Worm (Caenorhabditis elegans) whole organism, L3 larva: Measurements from ENCODE around the gene K02E2.1.
"Not testable (repeated sequence)": the region's sequence is repeated elsewhere in the genome, so short reads cannot be mapped to it uniquely, and the experiment has no call there.

Experiments
- ZK546.5 ChIP-seq: sonication (generic microtip); optimal IDR thresholded peaks from 2 replicates; lab custom pipeline; 2017; ENCODE audit warnings: missing biosample characterization, missing genetic modification characterization
- aly-2 ChIP-seq: fragments of 150-350 bp; optimal IDR thresholded peaks from 2 replicates; lab custom pipeline; 2014; ENCODE audit warnings: missing biosample characterization, missing genetic modification characterization
- ama-1 ChIP-seq: fragments of 150-350 bp; optimal IDR thresholded peaks from 2 replicates; lab custom pipeline; 2018
- ceh-82 ChIP-seq: fragments of 150-350 bp; optimal IDR thresholded peaks from 2 replicates; lab custom pipeline; 2014; ENCODE audit warnings: missing biosample characterization, missing genetic modification characterization
- ceh-9 ChIP-seq: sonication (generic microtip); optimal IDR thresholded peaks from 2 replicates; lab custom pipeline; 2018; ENCODE audit warnings: missing biosample characterization, missing genetic modification characterization
- daf-12 ChIP-seq: fragments of 150-350 bp; optimal IDR thresholded peaks from 2 replicates; lab custom pipeline; 2014; ENCODE audit warnings: missing biosample characterization, missing genetic modification reagents, missing genetic modification characterization
- egl-27 ChIP-seq: sonication (generic microtip); optimal IDR thresholded peaks from 4 replicates; lab custom pipeline; 2017; ENCODE audit warnings: missing biosample characterization, missing genetic modification reagents, missing genetic modification characterization
- egl-5 ChIP-seq: fragments of 150-350 bp; optimal IDR thresholded peaks from 2 replicates; lab custom pipeline; 2017; ENCODE audit warnings: missing biosample characterization, missing genetic modification reagents, missing genetic modification characterization, inconsistent platforms
- elt-1 ChIP-seq: fragments of 150-350 bp; optimal IDR thresholded peaks from 2 replicates; lab custom pipeline; 2014; ENCODE audit warnings: missing biosample characterization, missing genetic modification characterization
- elt-2 ChIP-seq: sonication (generic microtip); optimal IDR thresholded peaks from 2 replicates; lab custom pipeline; 2016; ENCODE audit warnings: missing genetic modification reagents, mild to moderate bottlenecking, missing genetic modification characterization, missing compliant biosample characterization
- elt-3 ChIP-seq, 3 experiments: fragments of 150-350 bp in 1 of 3; sonication (generic microtip) in 2 of 3; optimal IDR thresholded peaks; 2 replicates in 2 of 3; 4 replicates in 1 of 3; lab custom pipeline; 2014 to 2017; ENCODE audit warnings: missing biosample characterization in 3 of 3, missing genetic modification characterization in 3 of 3
- fkh-10 ChIP-seq: sonication (generic microtip); optimal IDR thresholded peaks from 2 replicates; lab custom pipeline; 2017; ENCODE audit warnings: missing biosample characterization, missing genetic modification reagents, missing genetic modification characterization
- fkh-2 ChIP-seq: fragments of 150-350 bp; optimal IDR thresholded peaks from 2 replicates; lab custom pipeline; 2014; ENCODE audit warnings: missing biosample characterization, missing genetic modification reagents, missing genetic modification characterization
- lin-15B ChIP-seq: fragments of 150-350 bp; optimal IDR thresholded peaks from 2 replicates; lab custom pipeline; 2014; ENCODE audit warnings: missing biosample characterization, missing genetic modification characterization
- lsy-12 ChIP-seq: sonication (generic microtip); optimal IDR thresholded peaks from 2 replicates; lab custom pipeline; 2016; ENCODE audit warnings: mild to moderate bottlenecking, missing genetic modification characterization, missing compliant biosample characterization
- mml-1 ChIP-seq: fragments of 150-350 bp; sonication (generic microtip); optimal IDR thresholded peaks from 3 replicates; lab custom pipeline; 2014; ENCODE audit warnings: missing biosample characterization, missing genetic modification characterization
- nhr-11 ChIP-seq: fragments of 150-350 bp; optimal IDR thresholded peaks from 2 replicates; lab custom pipeline; 2014; ENCODE audit warnings: missing biosample characterization, missing genetic modification characterization
- nhr-12 ChIP-seq: fragments of 150-350 bp; optimal IDR thresholded peaks from 2 replicates; lab custom pipeline; 2014; ENCODE audit warnings: missing biosample characterization, missing genetic modification characterization
- nhr-23 ChIP-seq: fragments of 150-350 bp; optimal IDR thresholded peaks from 2 replicates; lab custom pipeline; 2014; ENCODE audit warnings: missing biosample characterization, missing genetic modification reagents, missing genetic modification characterization
- nhr-237 ChIP-seq: fragments of 150-350 bp; optimal IDR thresholded peaks from 2 replicates; lab custom pipeline; 2014; ENCODE audit warnings: missing biosample characterization, missing genetic modification characterization
- nhr-25 ChIP-seq: sonication (generic microtip); optimal IDR thresholded peaks from 2 replicates; lab custom pipeline; 2017; ENCODE audit warnings: missing biosample characterization, missing genetic modification characterization
- nhr-28 ChIP-seq: fragments of 150-350 bp; optimal IDR thresholded peaks from 2 replicates; lab custom pipeline; 2014; ENCODE audit warnings: missing biosample characterization, missing genetic modification characterization
- nhr-67 ChIP-seq: fragments of 150-350 bp; optimal IDR thresholded peaks from 2 replicates; lab custom pipeline; 2014; ENCODE audit warnings: missing biosample characterization, missing genetic modification characterization
- nhr-76 ChIP-seq: fragments of 150-350 bp; sonication (generic microtip); optimal IDR thresholded peaks from 5 replicates; lab custom pipeline; 2014; ENCODE audit warnings: missing biosample characterization, missing genetic modification characterization
- nhr-77 ChIP-seq: fragments of 150-350 bp; optimal IDR thresholded peaks from 2 replicates; lab custom pipeline; 2014; ENCODE audit warnings: missing biosample characterization, missing genetic modification characterization
- pha-4 ChIP-seq: fragments of 150-350 bp; optimal IDR thresholded peaks from 2 replicates; lab custom pipeline; 2014; ENCODE audit warnings: missing biosample characterization, missing genetic modification reagents, missing genetic modification characterization
- pqm-1 ChIP-seq: fragments of 150-350 bp; optimal IDR thresholded peaks from 2 replicates; lab custom pipeline; 2017; ENCODE audit warnings: missing biosample characterization, missing genetic modification characterization, inconsistent platforms
- sea-2 ChIP-seq: fragments of 150-350 bp; sonication (generic microtip); optimal IDR thresholded peaks from 4 replicates; lab custom pipeline; 2014; ENCODE audit warnings: missing biosample characterization, missing genetic modification reagents, missing genetic modification characterization
- skn-1 ChIP-seq: fragments of 150-350 bp; optimal IDR thresholded peaks from 2 replicates; lab custom pipeline; 2014; ENCODE audit warnings: missing biosample characterization, missing genetic modification characterization
- unc-39 ChIP-seq: sonication (generic microtip); optimal IDR thresholded peaks from 4 replicates; lab custom pipeline; 2017; ENCODE audit warnings: missing biosample characterization, missing genetic modification characterization
- unc-62 ChIP-seq: fragments of 150-350 bp; sonication (generic microtip); optimal IDR thresholded peaks from 4 replicates; lab custom pipeline; 2014; ENCODE audit warnings: missing biosample characterization, missing genetic modification reagents, missing genetic modification characterization
- zag-1 ChIP-seq: fragments of 150-350 bp; optimal IDR thresholded peaks from 2 replicates; lab custom pipeline; 2014; ENCODE audit warnings: missing biosample characterization, missing genetic modification characterization
- ztf-11 ChIP-seq: fragments of 150-350 bp; optimal IDR thresholded peaks from 2 replicates; lab custom pipeline; 2014; ENCODE audit warnings: missing biosample characterization, missing genetic modification characterization
- ztf-4 ChIP-seq: fragments of 150-350 bp; optimal IDR thresholded peaks from 2 replicates; lab custom pipeline; 2014; ENCODE audit warnings: missing biosample characterization, missing genetic modification characterization

Gene K02E2.1

ce11 chrV:20351195-20351594, at the start of gene K02E2.1:
Gene K02E2.1 (plus strand): TSS chrV:20351495.
- TF ChIP-seq ZK546.5 (tag; lab: Kevin White, UChicago) (no peak), mml-1 (tag; lab: Kevin White, UChicago) (no peak), pha-4 (tag; lab: Kevin White, UChicago) (no peak)
- TF ChIP-seq, all 47 proteins: peak for 0

ce11 chrV:20303288-20303687, 48.0 kb upstream of the K02E2.1 start, which contains the start of gene ZC15.3:
Gene ZC15.3 (plus strand): TSS chrV:20303588.
- not testable (repeated sequence) for TF ChIP-seq ceh-82, nhr-237, aly-2 (tag; lab: Kevin White, UChicago)

DNA sequence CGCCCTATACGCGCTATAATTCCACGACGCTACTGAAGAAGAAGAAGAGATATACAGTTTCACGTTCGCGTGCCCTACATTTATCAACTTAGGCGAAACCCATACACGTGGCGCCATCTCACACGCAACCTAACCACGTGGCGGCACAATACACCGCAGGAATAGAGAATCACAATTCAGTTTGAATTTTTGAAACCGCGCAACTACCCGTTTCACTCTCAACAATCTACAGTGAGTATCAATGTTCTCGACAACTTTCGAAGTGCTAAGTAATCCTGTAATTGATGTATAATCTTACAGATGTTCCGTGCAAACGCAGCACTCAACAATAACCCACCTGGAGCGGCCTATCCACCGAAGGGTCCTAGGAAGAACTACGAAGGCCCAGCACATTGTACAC, 45.5 kb upstream of the K02E2.1 start, which contains the start of gene ZC15.1:
TSS of gene ZC15.1 (plus strand) at position 301 of the 400 bp plus-strand sequence.
- TF ChIP-seq fkh-2 (tag; lab: Kevin White, UChicago) (no peak), nhr-77 (tag; lab: Kevin White, UChicago) (no peak), pqm-1 (tag; lab: Kevin White, UChicago) (no peak), elt-2 (tag; lab: Kevin White, UChicago) (no peak), ztf-4 (no peak), egl-27 (tag; lab: Kevin White, UChicago) (no peak), mml-1 (tag; lab: Kevin White, UChicago) (no peak), nhr-25 (tag; lab: Kevin White, UChicago) (no peak), ama-1 (lab: Kevin White, UChicago) (no peak), ceh-9 (no peak), nhr-237 (tag; lab: Kevin White, UChicago) (no peak), elt-3 (tag; optimal IDR thresholded peaks at IDR 0.05; lab: Kevin White, UChicago) (no peak)

ce11 chrV:20310575-20310974, 40.7 kb upstream of the K02E2.1 start, which contains the start of gene ZC15.10:
Gene ZC15.10 (plus strand): TSS chrV:20310736.
- TF ChIP-seq sea-2: no peak
- TF ChIP-seq daf-12 (tag; lab: Kevin White, UChicago): no peak
- no peak for TF ChIP-seq nhr-11 (tag; lab: Kevin White, UChicago)
- TF ChIP-seq lsy-12 (tag; lab: Kevin White, UChicago): no peak
- TF ChIP-seq unc-62 (GFP tag; lab: Kevin White, UChicago): no peak
- TF ChIP-seq lin-15B: no peak
- no peak for TF ChIP-seq pqm-1 (tag; lab: Kevin White, UChicago)
- TF ChIP-seq mml-1 (tag; lab: Kevin White, UChicago): no peak
- no peak for TF ChIP-seq zag-1 (tag; lab: Kevin White, UChicago)
- no peak for TF ChIP-seq ZK546.5 (tag; lab: Kevin White, UChicago)
- TF ChIP-seq fkh-10 (GFP tag; lab: Kevin White, UChicago): no peak
- TF ChIP-seq nhr-23 (tag; lab: Kevin White, UChicago): no peak

DNA sequence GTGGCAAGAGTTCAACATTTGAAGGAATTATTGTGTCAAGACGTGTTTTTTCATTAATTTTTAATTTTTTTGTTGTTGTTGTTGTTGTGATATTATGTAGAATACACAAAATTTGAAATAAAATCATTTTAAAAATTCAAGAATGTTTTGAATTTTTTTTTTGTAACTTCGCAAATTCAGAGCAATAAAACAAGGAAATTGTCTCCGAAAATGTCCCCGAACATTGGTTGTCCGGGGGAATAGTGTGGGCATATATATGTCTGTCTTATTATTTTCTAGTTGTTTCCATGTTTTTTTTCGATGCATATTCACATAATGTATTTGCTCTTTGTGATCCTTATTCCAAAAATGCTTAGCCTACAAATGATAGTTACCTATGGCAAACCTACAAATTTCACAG, 39.8 kb upstream of the K02E2.1 start, which contains the start of gene clec-262:
TSS of gene clec-262 (plus strand) at position 301 of the 400 bp plus-strand sequence.
- TF ChIP-seq elt-2 (tag; lab: Kevin White, UChicago): no peak
- no peak for TF ChIP-seq nhr-237 (tag; lab: Kevin White, UChicago)
- TF ChIP-seq ceh-9: no peak
- no peak for TF ChIP-seq sea-2
- TF ChIP-seq unc-39 (tag; lab: Kevin White, UChicago): no peak
- TF ChIP-seq elt-1 (tag; lab: Kevin White, UChicago): no peak
- no peak for TF ChIP-seq egl-5 (tag; lab: Kevin White, UChicago)
- TF ChIP-seq nhr-67 (tag; lab: Kevin White, UChicago): no peak

DNA sequence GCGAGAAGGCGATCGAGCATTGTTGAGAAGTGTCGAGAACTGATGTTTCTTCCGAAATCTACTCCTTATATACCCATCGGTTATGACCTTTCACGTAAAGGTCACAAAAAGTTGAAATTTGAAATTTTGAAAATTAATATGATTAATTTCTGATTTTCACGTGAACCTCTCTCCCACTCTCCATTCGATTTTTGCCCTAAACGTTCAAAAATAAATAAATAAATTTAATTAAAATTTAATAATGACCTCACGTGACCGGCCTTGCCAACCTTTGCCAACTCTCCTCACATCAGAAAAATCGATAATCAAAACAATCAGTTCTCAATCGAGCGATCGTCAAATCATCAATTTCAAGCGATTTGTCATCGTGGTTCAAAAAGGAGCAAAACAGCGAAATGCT, 33.9 kb upstream of the K02E2.1 start, which contains the start of gene Y113G7C.1:
TSS of gene Y113G7C.1 (plus strand) at position 301 of the 400 bp plus-strand sequence.
- TF ChIP-seq ama-1 (lab: Kevin White, UChicago): no peak
- no peak for TF ChIP-seq unc-39 (tag; lab: Kevin White, UChicago)

DNA sequence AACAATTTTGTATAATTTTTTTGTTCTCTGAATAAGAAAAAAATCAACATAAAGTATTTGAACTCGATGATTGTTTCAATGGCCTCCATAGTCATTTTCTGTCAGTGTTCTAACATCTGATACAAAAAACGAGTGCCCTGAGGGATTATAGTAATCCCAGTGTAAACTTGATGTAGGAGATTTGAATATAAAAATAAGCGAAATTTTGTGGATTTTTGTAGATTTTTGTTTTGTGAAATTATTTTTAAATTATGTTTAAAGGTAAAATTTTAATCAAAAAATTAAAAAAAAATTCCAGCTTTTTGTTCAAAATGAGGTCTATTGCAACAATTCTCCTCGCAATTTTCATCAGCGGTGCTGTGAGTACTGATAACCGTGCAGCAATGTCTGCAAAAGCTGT, 25.9 kb upstream of the K02E2.1 start, which contains the start of gene Y38H6A.1:
TSS of gene Y38H6A.1 (plus strand) at position 301 of the 400 bp plus-strand sequence.
- no peak for TF ChIP-seq skn-1
- no peak for TF ChIP-seq ceh-9
- TF ChIP-seq lsy-12 (tag; lab: Kevin White, UChicago): no peak
- no peak for TF ChIP-seq ama-1 (lab: Kevin White, UChicago)
- no peak for TF ChIP-seq nhr-28
- TF ChIP-seq nhr-12 (tag; lab: Kevin White, UChicago): no peak
- no peak for TF ChIP-seq fkh-10 (GFP tag; lab: Kevin White, UChicago)
- no peak for TF ChIP-seq mml-1 (tag; lab: Kevin White, UChicago)
- TF ChIP-seq ztf-11 (tag; lab: Kevin White, UChicago): no peak
- no peak for TF ChIP-seq nhr-11 (tag; lab: Kevin White, UChicago)
- TF ChIP-seq nhr-76 (tag; lab: Kevin White, UChicago): no peak
- no peak for TF ChIP-seq egl-5 (tag; lab: Kevin White, UChicago)
- no peak for TF ChIP-seq zag-1 (tag; lab: Kevin White, UChicago)
- TF ChIP-seq ceh-82 (tag; lab: Kevin White, UChicago): no peak
